Worm (Caenorhabditis elegans) whole organism, early embryonic: Measurements from ENCODE around the gene T05C1.3.

ENCODE experiments used
- B0310.2 ChIP-seq: sonication (generic microtip); optimal IDR thresholded peaks from 2 replicates; lab custom pipeline; 2016; ENCODE audit warnings: mild to moderate bottlenecking, missing genetic modification characterization, missing compliant biosample characterization
- F13C5.2 ChIP-seq: sonication (generic microtip); optimal IDR thresholded peaks from 2 replicates; lab custom pipeline; 2017; ENCODE audit warnings: mild to moderate bottlenecking, missing genetic modification characterization, inconsistent platforms, missing compliant biosample characterization
- aly-1 ChIP-seq: sonication (generic microtip); optimal IDR thresholded peaks from 2 replicates; lab custom pipeline; 2016; ENCODE audit warnings: missing genetic modification characterization, missing compliant biosample characterization
- ama-1 ChIP-seq: fragments of 150-350 bp; optimal IDR thresholded peaks from 2 replicates; lab custom pipeline; 2014
- ceh-13 ChIP-seq: fragments of 200-800 bp; sonication (Bioruptor generic); optimal IDR thresholded peaks from 2 replicates; lab custom pipeline; 2018; ENCODE audit warnings: mild to moderate bottlenecking, missing genetic modification characterization, missing compliant biosample characterization
- ceh-36 ChIP-seq: sonication (generic microtip); optimal IDR thresholded peaks from 2 replicates; lab custom pipeline; 2016; ENCODE audit warnings: missing genetic modification characterization, inconsistent platforms, missing compliant biosample characterization
- ets-7 ChIP-seq: sonication (generic microtip); optimal IDR thresholded peaks from 2 replicates; lab custom pipeline; 2016; ENCODE audit warnings: missing genotype, missing genetic modification characterization, missing compliant biosample characterization
- flt-1 ChIP-seq: fragments of 200-800 bp; sonication (Bioruptor generic); IDR thresholded peaks from 2 replicates; pipeline ENCODE4 v1.3.6; 2022; ENCODE audit warnings: missing genetic modification characterization, missing compliant biosample characterization
- hmbx-1 ChIP-seq: sonication (generic microtip); optimal IDR thresholded peaks from 2 replicates; lab custom pipeline; 2016; ENCODE audit warnings: mild to moderate bottlenecking, missing genetic modification characterization, missing compliant biosample characterization
- hmg-4 ChIP-seq: fragments of 200-800 bp; sonication (Bioruptor generic); optimal IDR thresholded peaks from 2 replicates; lab custom pipeline; 2018; ENCODE audit warnings: mild to moderate bottlenecking, missing genetic modification characterization, missing compliant biosample characterization
- hnd-1 ChIP-seq: sonication (generic microtip); optimal IDR thresholded peaks from 2 replicates; lab custom pipeline; 2016; ENCODE audit warnings: missing genetic modification characterization, missing compliant biosample characterization
- pes-1 ChIP-seq: fragments of 200-800 bp; sonication (Bioruptor generic); IDR thresholded peaks from 2 replicates; pipeline ENCODE4 v1.3.6; 2022; ENCODE audit warnings: missing genetic modification reagents, missing genetic modification characterization, missing compliant biosample characterization
- scrt-1 ChIP-seq: fragments of 200-800 bp; sonication (Bioruptor generic); IDR thresholded peaks from 2 replicates; pipeline ENCODE4 v1.3.6; 2022; ENCODE audit warnings: missing genetic modification characterization, missing compliant biosample characterization
- sea-1 ChIP-seq: fragments of 200-800 bp; sonication (Bioruptor generic); conservative IDR thresholded peaks from 2 replicates; pipeline ENCODE4 v1.3.6; 2022; ENCODE audit warnings: missing genetic modification characterization, missing compliant biosample characterization
- tbx-11 ChIP-seq: fragments of 200-800 bp; sonication (Bioruptor generic); IDR thresholded peaks from 2 replicates; pipeline ENCODE4 v1.3.6; 2022; ENCODE audit warnings: missing genetic modification characterization, missing compliant biosample characterization
- tbx-37 ChIP-seq: fragments of 200-800 bp; sonication (Bioruptor generic); conservative IDR thresholded peaks from 2 replicates; pipeline ENCODE4 v1.3.6; 2022; ENCODE audit warnings: missing genetic modification reagents, missing genetic modification characterization, missing compliant biosample characterization
- tra-4 ChIP-seq: sonication (generic microtip); optimal IDR thresholded peaks from 2 replicates; lab custom pipeline; 2017; ENCODE audit warnings: missing genetic modification characterization, missing compliant biosample characterization

The T05C1.3 gene

DNA sequence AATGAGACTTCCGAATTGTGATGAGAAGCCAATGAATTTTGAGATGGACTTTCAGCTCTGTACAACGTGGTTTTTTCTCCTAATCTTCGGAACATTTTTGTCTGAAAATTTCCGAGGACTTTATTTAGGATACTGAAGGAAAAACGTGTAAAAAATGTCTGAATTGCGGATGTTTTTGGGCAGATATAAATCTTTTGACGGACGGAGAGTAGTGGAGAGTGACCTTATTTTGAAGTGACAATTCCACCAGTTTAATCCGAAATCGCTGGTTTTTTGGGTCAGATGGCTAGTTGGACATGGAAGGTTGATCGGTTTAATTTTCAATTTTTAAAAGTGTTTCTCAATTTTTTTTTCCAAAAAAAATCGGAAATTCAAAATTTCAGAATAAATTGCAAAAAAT, at the start of gene T05C1.3:
TSS of gene T05C1.3 (minus strand) at position 101 of the 400 bp plus-strand sequence.
- TF ChIP-seq tra-4 (tag; lab: Kevin White, UChicago) (no peak), tbx-37 (GFP tag; lab: Robert Waterston, UW) (no peak), sea-1 (GFP tag; lab: Robert Waterston, UW) (no peak), hmbx-1 (tag; lab: Kevin White, UChicago) (no peak), scrt-1 (no peak), ceh-13 (GFP tag; lab: Kevin White, UChicago) (no peak), hmg-4 (GFP tag; lab: Kevin White, UChicago) (no peak), hnd-1 (tag; lab: Kevin White, UChicago) (no peak), ceh-36 (tag; lab: Kevin White, UChicago) (no peak), F13C5.2 (no peak)

DNA sequence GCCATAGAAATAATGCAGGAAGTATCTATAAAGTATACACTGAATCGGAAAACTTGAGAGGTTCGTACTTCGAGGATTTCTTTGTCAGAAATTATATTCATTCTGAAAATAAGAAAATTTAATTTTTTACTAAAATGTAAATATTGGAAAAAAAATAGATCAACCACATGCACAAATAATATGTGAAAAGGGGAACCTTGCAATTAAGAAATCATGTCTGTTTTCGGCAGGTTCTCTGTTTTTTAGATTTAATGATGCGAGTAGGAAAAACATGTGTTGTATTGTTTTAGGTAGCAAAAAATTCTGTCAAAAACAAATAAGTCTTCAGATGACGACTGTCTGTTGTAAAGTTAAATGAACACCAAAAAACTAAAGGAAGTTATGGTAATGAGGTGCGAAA, 48.0 kb upstream of the T05C1.3 start, which contains the start of gene sra-33:
TSS of gene sra-33 (minus strand) at position 101 of the 400 bp plus-strand sequence.
- no peak for TF ChIP-seq scrt-1
- no peak for TF ChIP-seq ceh-36 (tag; lab: Kevin White, UChicago)
- TF ChIP-seq flt-1 (GFP tag; lab: Robert Waterston, UW), result no peak

DNA sequence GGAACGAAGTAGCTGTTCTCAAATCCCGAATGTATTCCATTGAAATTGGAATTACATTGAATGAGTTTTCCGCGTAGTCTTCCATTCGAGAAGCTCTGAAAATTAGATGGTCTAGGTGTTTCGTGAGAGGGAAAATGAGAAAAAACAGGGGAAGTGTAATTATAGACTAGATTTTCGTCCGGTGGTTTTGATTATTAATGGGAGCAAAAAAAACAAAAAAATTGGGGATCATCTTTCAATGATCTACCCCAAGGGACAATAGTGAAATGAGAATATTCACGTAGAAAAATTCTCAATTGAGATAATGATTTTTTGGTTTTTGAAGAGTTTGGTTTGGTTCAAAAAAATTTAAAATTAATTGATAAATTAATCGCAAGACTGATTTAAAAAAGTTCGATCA, 42.7 kb upstream of the T05C1.3 start, which contains the start of gene sra-32:
TSS of gene sra-32 (minus strand) at position 101 of the 400 bp plus-strand sequence.
- TF ChIP-seq aly-1 (no peak), ets-7 (tag; lab: Kevin White, UChicago) (no peak), ceh-36 (tag; lab: Kevin White, UChicago) (no peak), B0310.2 (tag; lab: Kevin White, UChicago) (no peak), hmg-4 (GFP tag; lab: Kevin White, UChicago) (no peak), tbx-37 (GFP tag; lab: Robert Waterston, UW) (no peak), hmbx-1 (tag; lab: Kevin White, UChicago) (no peak), flt-1 (GFP tag; lab: Robert Waterston, UW) (no peak), tra-4 (tag; lab: Kevin White, UChicago) (no peak), tbx-11 (GFP tag; lab: Robert Waterston, UW) (no peak), ceh-13 (GFP tag; lab: Kevin White, UChicago) (no peak), ama-1 (no peak), sea-1 (GFP tag; lab: Robert Waterston, UW) (no peak)

DNA sequence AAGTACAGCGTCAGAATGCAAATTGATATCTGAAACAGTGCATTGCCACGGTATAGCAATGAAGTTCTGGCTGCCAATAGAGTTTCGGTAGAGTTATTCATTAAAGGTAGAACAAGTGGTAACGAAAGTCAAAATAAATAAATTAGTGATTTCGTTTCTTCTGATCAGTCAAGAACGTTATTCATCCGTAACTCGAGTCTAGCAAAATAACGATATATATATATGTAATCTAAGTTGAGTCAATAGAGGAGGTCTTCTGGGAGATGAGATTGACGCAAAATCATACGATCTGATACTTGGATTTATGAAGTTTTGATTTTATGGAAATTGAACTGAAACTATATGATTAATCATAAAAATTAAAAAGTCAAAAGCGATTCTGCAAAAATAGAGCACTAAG, 38.6 kb upstream of the T05C1.3 start, which contains the start of gene sra-35:
TSS of gene sra-35 (minus strand) at position 101 of the 400 bp plus-strand sequence.
- no peak for TF ChIP-seq tbx-11 (GFP tag; lab: Robert Waterston, UW)
- TF ChIP-seq tra-4 (tag; lab: Kevin White, UChicago), result no peak
- no peak for TF ChIP-seq scrt-1

DNA sequence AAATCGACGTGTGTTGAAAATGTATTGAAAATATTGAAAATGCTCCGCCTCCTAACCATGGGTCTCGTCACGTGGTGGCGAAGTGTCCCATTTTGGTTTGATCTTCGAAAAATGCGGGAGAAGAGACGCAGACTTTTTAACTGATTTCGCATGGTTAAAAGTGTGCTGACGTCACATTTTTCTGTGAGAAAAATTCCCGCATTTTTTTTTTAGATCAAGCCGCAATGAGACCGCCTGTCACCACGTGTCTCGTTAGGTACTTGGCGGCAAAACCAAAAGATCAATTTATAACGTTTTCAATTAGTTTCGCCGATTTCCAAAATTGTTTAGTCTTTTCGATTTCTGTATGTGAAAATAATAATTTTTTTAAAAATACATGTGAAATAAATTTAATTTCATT, 36.0 kb upstream of the T05C1.3 start:
- TF ChIP-seq tra-4 (tag; lab: Kevin White, UChicago) (no peak), hnd-1 (tag; lab: Kevin White, UChicago) (no peak), ceh-36 (tag; lab: Kevin White, UChicago) (no peak), flt-1 (GFP tag; lab: Robert Waterston, UW) (no peak), hmg-4 (GFP tag; lab: Kevin White, UChicago) (no peak), B0310.2 (tag; lab: Kevin White, UChicago) (no peak), scrt-1 (no peak), aly-1 (no peak), hmbx-1 (tag; lab: Kevin White, UChicago) (no peak), F13C5.2 (no peak), pes-1 (GFP tag; lab: Robert Waterston, UW) (no peak), ama-1 (no peak), sea-1 (GFP tag; lab: Robert Waterston, UW) (no peak), tbx-11 (GFP tag; lab: Robert Waterston, UW) (no peak)

DNA sequence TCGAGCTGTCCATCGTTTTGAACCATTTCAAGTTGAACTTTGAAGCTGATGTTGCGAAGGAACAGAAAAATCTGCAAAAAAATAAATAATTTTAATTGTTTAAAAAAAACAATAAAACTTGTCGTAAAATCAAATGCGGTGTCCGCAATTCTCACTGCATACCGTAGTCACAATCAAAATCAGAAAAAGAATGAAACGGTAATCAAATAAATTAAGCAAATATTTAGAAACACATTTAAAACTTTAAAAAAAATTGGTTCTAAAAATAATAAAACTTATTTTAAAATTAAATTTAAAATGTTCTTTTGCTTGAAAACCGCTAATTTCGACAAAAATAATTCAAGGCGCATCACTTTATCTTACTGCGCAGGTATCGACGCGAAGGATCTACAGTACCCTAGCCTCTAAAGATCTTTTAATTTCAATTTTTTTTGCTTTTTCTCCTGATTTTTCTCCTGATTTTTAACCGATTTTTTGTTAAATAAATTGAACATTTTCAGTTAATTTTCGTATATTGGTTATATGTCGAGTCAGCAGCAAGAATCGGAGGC, 34.0 kb upstream of the T05C1.3 start, which contains the start of the genes B0304.4 and B0304.2:
TSS of gene B0304.4 (minus strand) at position 101 of the 551 bp plus-strand sequence.
TSS of gene B0304.2 (plus strand) at position 501 of the 551 bp plus-strand sequence.
- TF ChIP-seq ets-7 (tag; lab: Kevin White, UChicago) (no peak), ceh-13 (GFP tag; lab: Kevin White, UChicago) (no peak), hmg-4 (GFP tag; lab: Kevin White, UChicago) (no peak), tbx-11 (GFP tag; lab: Robert Waterston, UW) (no peak), aly-1 (no peak), ceh-36 (tag; lab: Kevin White, UChicago) (no peak), tbx-37 (GFP tag; lab: Robert Waterston, UW) (no peak), tra-4 (tag; lab: Kevin White, UChicago) (no peak), hmbx-1 (tag; lab: Kevin White, UChicago) (no peak), sea-1 (GFP tag; lab: Robert Waterston, UW) (no peak), F13C5.2 (no peak), scrt-1 (no peak), hnd-1 (tag; lab: Kevin White, UChicago) (no peak), ama-1 (no peak), B0310.2 (tag; lab: Kevin White, UChicago) (no peak), pes-1 (GFP tag; lab: Robert Waterston, UW) (no peak), flt-1 (GFP tag; lab: Robert Waterston, UW) (no peak)

DNA sequence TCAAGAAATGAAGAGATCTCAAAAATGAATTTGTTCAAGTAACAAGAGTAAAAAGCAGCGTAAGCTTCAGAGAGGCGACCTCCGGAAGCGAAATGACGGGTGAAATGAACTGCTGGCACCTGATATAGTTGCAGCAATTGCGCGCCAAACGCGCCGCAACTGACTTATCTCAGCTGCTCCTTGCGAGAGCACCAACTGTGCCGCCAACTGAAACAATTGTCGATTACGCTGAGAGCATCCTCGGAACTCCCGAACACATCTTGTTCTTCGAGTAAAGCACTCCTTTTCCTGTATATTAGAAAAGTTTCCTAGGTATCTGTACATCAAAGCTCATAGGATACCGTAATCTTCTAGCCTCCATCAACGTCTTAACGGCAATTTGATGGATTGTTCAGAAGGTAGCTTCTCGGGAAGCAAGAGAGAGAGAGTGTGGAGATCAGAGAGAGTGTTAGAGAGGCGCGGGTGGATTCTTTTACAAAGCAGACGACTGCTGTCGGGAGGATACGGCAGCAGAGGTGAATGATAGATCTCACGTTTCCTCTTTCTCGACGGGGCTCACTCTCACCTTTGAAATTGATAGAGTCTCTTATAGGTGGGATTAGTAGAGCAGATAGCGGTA, 30.9 kb upstream of the T05C1.3 start:
- TF ChIP-seq hmg-4 (GFP tag; lab: Kevin White, UChicago) (no peak), ets-7 (tag; lab: Kevin White, UChicago) (no peak), aly-1 (no peak), B0310.2 (tag; lab: Kevin White, UChicago) (no peak), scrt-1 (no peak), flt-1 (GFP tag; lab: Robert Waterston, UW) (no peak), sea-1 (GFP tag; lab: Robert Waterston, UW) (no peak), hnd-1 (tag; lab: Kevin White, UChicago) (no peak), ama-1 (no peak), pes-1 (GFP tag; lab: Robert Waterston, UW) (no peak), tbx-37 (GFP tag; lab: Robert Waterston, UW) (no peak), tbx-11 (GFP tag; lab: Robert Waterston, UW) (no peak), F13C5.2 (no peak), hmbx-1 (tag; lab: Kevin White, UChicago) (no peak), ceh-36 (tag; lab: Kevin White, UChicago) (no peak), tra-4 (tag; lab: Kevin White, UChicago) (no peak), ceh-13 (GFP tag; lab: Kevin White, UChicago) (no peak)
